Fruit fly (Drosophila melanogaster) whole organism: ENCODE results near the gene CG7675.

ENCODE experiments used
- CG8478 ChIP-seq: fragments of >200 bp; optimal IDR thresholded peaks from 2 replicates; lab custom pipeline; 2018; ENCODE audit warnings: inconsistent platforms
- Dll ChIP-seq: fragments of >200 bp; optimal IDR thresholded peaks from 2 replicates; lab custom pipeline; 2017
- EcR ChIP-seq, 2 experiments: fragments of >200 bp; optimal IDR thresholded peaks; 2 replicates each; lab custom pipeline; 2017; ENCODE audit warnings: missing biosample characterization in 2 of 2, missing genetic modification characterization in 2 of 2, missing genetic modification reagents in 2 of 2
- pan ChIP-seq: fragments of >200 bp; optimal IDR thresholded peaks from 2 replicates; lab custom pipeline; 2017
- psq ChIP-seq: fragments of >200 bp; optimal IDR thresholded peaks from 2 replicates; lab custom pipeline; 2017
- usp ChIP-seq: fragments of >200 bp; optimal IDR thresholded peaks from 2 replicates; lab custom pipeline; 2017; ENCODE audit warnings: missing biosample characterization, missing genetic modification characterization, mixed read lengths

Gene CG7675

dm6 chr3R:18397834-18398378 lies 16.9 kb upstream of the CG7675 start:
- no peak for TF ChIP-seq CG8478 (lab: Kevin White, UChicago)
- no peak for TF ChIP-seq Dll (lab: Kevin White, UChicago)
- TF ChIP-seq pan (lab: Kevin White, UChicago): no peak
- no peak for TF ChIP-seq EcR (GFP tag; optimal IDR thresholded peaks at IDR 0.05; lab: Kevin White, UChicago)
- TF ChIP-seq psq: no peak
- no peak for TF ChIP-seq usp (GFP tag; lab: Kevin White, UChicago)

DNA sequence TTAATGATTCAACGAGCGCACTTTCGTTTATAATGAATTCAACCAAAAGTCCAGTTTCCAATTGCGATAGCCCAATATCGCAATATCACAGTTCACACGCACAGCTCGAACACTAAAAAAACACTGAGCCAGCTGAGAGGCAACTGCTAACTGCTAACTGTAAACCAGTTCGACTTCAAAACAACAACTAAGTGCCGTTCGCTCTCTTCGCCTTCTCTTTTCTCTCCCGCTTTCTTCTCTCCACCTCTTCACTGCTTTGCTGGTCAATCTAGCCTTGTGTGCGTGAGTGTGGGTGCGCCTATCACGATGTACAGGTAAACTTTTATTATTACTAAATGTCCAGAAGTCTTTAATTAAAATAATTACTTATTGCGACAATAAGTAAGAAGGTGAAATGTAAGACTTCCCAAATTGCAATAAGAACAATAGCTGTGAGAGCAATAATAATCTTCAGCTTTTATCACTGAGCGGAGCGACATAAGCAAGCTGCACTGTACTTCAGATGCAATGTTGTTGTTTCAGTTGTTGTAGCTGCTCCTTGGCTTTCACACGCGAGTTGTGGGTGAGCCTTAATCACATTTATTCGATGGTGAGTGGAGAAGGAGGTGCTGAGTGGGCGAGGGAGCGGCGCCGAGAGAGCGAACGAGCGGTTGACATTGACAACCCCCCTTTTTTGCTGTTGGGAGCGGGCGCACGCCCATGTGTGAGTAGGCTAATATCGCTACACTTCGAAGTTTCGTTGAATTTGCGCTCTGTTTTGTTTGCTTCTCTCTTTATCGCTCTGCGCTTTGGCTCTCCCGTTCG lies 16.0 kb upstream of the CG7675 start, which contains the start of gene Vti1b:
Gene Vti1b (plus strand): TSS at position 195 of the 804 bp plus-strand sequence.
- TF ChIP-seq psq (no peak), Dll (lab: Kevin White, UChicago) (peak; percentile 89), pan (lab: Kevin White, UChicago) (no peak), EcR (GFP tag; optimal IDR thresholded peaks at IDR 0.05; lab: Kevin White, UChicago) (no peak), usp (GFP tag; lab: Kevin White, UChicago) (no peak), CG8478 (lab: Kevin White, UChicago) (no peak)

- TF ChIP-seq psq: no peak
- TF ChIP-seq CG8478 (lab: Kevin White, UChicago): no peak
- no peak for TF ChIP-seq usp (GFP tag; lab: Kevin White, UChicago)
- no peak for TF ChIP-seq pan (lab: Kevin White, UChicago)
- no peak for TF ChIP-seq Dll (lab: Kevin White, UChicago)
- no peak for TF ChIP-seq EcR (GFP tag; optimal IDR thresholded peaks at IDR 0.05; lab: Kevin White, UChicago)
Observed at dm6 chr3R:18395694-18396093, 14.7 kb upstream of the CG7675 start.

- no peak for TF ChIP-seq Dll (lab: Kevin White, UChicago)
- no peak for TF ChIP-seq CG8478 (lab: Kevin White, UChicago)
- no peak for TF ChIP-seq usp (GFP tag; lab: Kevin White, UChicago)
- TF ChIP-seq EcR (GFP tag; optimal IDR thresholded peaks at IDR 0.05; lab: Kevin White, UChicago): no peak
- no peak for TF ChIP-seq pan (lab: Kevin White, UChicago)
- TF ChIP-seq psq: no peak
Observed at dm6 chr3R:18394876-18395275, 13.9 kb upstream of the CG7675 start.

DNA sequence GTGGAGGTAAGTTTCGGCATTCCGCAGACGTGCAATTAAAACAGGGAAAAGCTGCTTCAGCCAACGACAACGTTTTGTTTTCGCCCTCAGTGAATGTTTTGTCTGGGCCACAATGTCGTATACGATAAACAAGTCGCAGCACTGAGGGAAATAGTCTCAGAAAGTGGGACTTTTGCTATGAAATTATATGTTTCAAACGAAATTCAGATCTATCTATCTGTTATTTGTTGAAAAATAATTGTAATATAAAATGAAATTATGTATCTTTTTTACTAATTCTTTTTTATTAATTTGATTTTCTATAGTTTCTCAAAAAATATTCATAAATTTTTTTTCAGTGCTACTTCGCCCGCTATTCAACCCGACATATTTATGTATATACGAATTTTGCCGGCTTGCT lies 12.5 kb upstream of the CG7675 start:
- TF ChIP-seq CG8478 (lab: Kevin White, UChicago): no peak
- no peak for TF ChIP-seq pan (lab: Kevin White, UChicago)
- TF ChIP-seq psq: no peak
- no peak for TF ChIP-seq usp (GFP tag; lab: Kevin White, UChicago)
- no peak for TF ChIP-seq Dll (lab: Kevin White, UChicago)

DNA sequence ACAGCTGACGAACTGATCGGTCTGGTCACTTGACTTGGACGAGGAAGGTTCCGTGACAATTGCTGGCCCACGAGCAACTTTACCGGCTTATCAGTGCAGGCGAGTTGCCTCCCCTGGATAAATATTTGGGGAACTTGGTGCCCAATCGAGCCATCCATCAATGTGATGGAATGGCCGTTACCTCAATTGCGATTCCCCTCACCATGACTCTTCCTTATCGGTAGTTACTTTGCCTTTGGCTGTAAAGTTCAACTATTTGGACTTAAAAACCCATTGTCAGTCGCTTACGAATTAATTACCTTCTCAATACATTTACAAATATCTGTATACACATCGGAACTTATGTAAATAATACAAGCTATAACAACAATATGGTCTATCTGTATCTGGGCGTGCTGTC lies 8.8 kb upstream of the CG7675 start, which contains the start of gene Vha100-4:
Gene Vha100-4 (minus strand): TSS at position 16 of the 400 bp plus-strand sequence.
- no peak for TF ChIP-seq EcR (GFP tag; optimal IDR thresholded peaks at IDR 0.05; lab: Kevin White, UChicago)
- TF ChIP-seq pan (lab: Kevin White, UChicago): no peak
- TF ChIP-seq usp (GFP tag; lab: Kevin White, UChicago): no peak
- TF ChIP-seq CG8478 (lab: Kevin White, UChicago): no peak
- TF ChIP-seq Dll (lab: Kevin White, UChicago): no peak
- no peak for TF ChIP-seq psq

DNA sequence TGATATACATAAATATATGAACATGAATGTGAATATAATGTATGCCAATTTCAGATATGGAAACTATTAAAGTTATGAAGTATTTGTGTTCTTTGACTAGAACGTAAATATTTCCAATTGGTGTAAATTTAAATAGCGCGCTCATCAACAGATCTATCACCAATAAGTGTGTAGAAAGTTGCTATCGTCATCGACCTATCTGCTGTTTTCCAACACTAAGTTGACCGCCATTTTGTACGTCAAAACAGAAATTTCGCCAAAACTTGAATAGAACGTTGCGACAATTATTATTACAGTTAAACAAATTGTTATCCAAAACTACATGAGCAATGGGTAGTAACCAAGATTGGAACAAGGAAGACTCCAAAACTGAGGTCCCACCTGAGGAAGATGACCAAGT lies 4.6 kb upstream of the CG7675 start, which contains the start of gene cona:
Gene cona (plus strand): TSS at position 236 of the 400 bp plus-strand sequence.
- TF ChIP-seq usp (GFP tag; lab: Kevin White, UChicago) (no peak), EcR (GFP tag; optimal IDR thresholded peaks at IDR 0.05; lab: Kevin White, UChicago) (no peak), pan (lab: Kevin White, UChicago) (no peak), Dll (lab: Kevin White, UChicago) (no peak), CG8478 (lab: Kevin White, UChicago) (no peak), psq (no peak)

- TF ChIP-seq usp (GFP tag; lab: Kevin White, UChicago) (no peak), Dll (lab: Kevin White, UChicago) (no peak), EcR (GFP tag; optimal IDR thresholded peaks at IDR 0.05; lab: Kevin White, UChicago) (no peak), CG8478 (lab: Kevin White, UChicago) (no peak), psq (no peak), pan (lab: Kevin White, UChicago) (no peak)
Observed at dm6 chr3R:18384972-18385371, 4.0 kb upstream of the CG7675 start, which contains the start of gene CG14309. Gene CG14309, minus strand, starts transcription at chr3R:18385072.

DNA sequence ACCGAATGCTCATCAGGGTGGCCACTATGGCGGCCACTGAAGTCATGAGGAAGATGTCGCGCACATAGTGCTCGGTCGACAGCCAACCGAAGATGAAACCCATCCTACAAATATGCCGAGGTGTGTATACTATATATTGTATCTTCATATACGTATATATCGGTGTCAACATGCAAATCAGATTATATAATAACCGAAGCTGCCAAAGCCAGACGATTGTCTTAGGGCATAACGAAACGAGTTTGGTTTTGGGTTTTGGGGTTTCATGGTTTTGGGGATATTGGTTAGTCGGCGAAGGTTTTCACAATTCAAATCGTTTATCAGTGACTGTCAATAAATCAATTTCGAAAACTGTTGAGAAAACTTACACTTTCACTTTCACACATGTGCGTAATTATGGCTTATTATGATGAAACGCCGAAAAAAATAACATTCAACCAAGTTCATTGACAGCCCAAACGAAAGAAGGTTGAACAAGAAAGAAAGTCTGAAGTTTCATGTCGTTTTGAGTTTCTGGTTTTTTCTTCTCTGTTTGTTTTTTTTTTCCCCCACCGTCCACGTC lies 646 bp downstream of the CG7675 start:
- TF ChIP-seq CG8478 (lab: Kevin White, UChicago) (no peak), pan (lab: Kevin White, UChicago) (no peak), Dll (lab: Kevin White, UChicago) (no peak), psq (no peak), usp (GFP tag; lab: Kevin White, UChicago) (no peak)

DNA sequence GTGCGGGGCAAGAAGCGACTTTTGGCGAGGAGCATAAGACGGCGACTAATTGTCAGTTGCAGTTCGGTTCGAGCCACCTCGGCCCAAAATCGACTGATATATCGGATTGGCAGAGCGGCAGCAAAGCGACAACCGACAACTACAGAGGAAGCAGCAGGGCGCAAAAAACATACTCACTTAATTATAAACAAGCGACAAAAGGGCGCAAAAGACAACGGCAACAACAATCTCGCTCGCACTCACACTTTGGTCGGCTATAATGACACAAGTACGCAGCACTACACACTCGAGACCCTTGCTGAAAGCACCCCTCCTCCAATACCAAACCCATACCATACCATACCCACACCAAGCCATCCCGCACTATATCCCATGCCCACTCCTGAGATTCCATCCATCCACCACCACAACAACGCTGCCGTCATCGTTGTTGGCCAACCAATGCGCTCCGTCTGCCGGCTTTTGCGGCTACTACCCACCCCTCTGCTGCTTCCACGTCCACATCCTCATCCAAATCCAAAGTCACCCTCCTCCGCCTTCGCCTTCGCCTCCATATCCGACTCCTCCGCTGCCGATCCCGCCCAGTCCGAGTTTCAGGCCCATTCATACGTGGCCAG lies 8.2 kb downstream of the CG7675 start, which contains the start of gene gl:
Gene gl (minus strand): TSS at position 51 of the 617 bp plus-strand sequence.
- TF ChIP-seq Dll (lab: Kevin White, UChicago): no peak
- no peak for TF ChIP-seq usp (GFP tag; lab: Kevin White, UChicago)
- no peak for TF ChIP-seq psq

- TF ChIP-seq usp (GFP tag; lab: Kevin White, UChicago): no peak
Observed at dm6 chr3R:18371346-18371745, 9.6 kb downstream of the CG7675 start.
